Worm (Caenorhabditis elegans): ENCODE measurements around the gene sax-1.

sax-1 gene

ce11 chrX:3611042-3611623, 38.8 kb downstream of the sax-1 start, which contains the start of gene C18B2.5:
Gene C18B2.5, minus strand, starts transcription at chrX:3611092.
- TF ChIP-seq M03D4.4 (tag; optimal IDR thresholded peaks at IDR 0.05) (no peak), sem-2 (GFP tag; optimal IDR thresholded peaks at IDR 0.05) (no peak), nhr-76 (tag; optimal IDR thresholded peaks at IDR 0.05) (no peak), sptf-1 (tag; optimal IDR thresholded peaks at IDR 0.05) (no peak), ceh-43 (GFP tag; optimal IDR thresholded peaks at IDR 0.05) (no peak), nhr-2 (tag; optimal IDR thresholded peaks at IDR 0.05) (no peak), flh-1 (GFP tag; optimal IDR thresholded peaks at IDR 0.05) (no peak), nhr-28 (tag; optimal IDR thresholded peaks at IDR 0.05) (no peak), bed-3 (GFP tag; optimal IDR thresholded peaks at IDR 0.05) (no peak), tbx-8 (GFP tag; optimal IDR thresholded peaks at IDR 0.05) (no peak), cnd-1 (tag; optimal IDR thresholded peaks at IDR 0.05) (no peak), hlh-1 (tag; optimal IDR thresholded peaks at IDR 0.05) (no peak), ceh-39 (tag; optimal IDR thresholded peaks at IDR 0.05) (no peak), drap-1 (GFP tag; optimal IDR thresholded peaks at IDR 0.05) (no peak), ceh-83 (GFP tag; optimal IDR thresholded peaks at IDR 0.05) (no peak), mls-2 (tag; optimal IDR thresholded peaks at IDR 0.05) (no peak)

ce11 chrX:3610442-3610841, 39.5 kb downstream of the sax-1 start:
- TF ChIP-seq ces-1 (GFP tag; optimal IDR thresholded peaks at IDR 0.05) (no peak), nhr-12 (tag; optimal IDR thresholded peaks at IDR 0.05) (no peak), ztf-11 (tag; optimal IDR thresholded peaks at IDR 0.05) (no peak), sptf-1 (tag; optimal IDR thresholded peaks at IDR 0.05) (no peak), nhr-237 (tag; optimal IDR thresholded peaks at IDR 0.05) (no peak), elt-3 (tag; optimal IDR thresholded peaks at IDR 0.05) (no peak), tbx-8 (GFP tag; optimal IDR thresholded peaks at IDR 0.05) (no peak), mls-2 (tag; optimal IDR thresholded peaks at IDR 0.05) (no peak), cnd-1 (tag; optimal IDR thresholded peaks at IDR 0.05) (no peak), mab-5 (tag; optimal IDR thresholded peaks at IDR 0.05) (no peak), elt-1 (tag; optimal IDR thresholded peaks at IDR 0.05; ENCODE audit: borderline replicate concordance, insufficient read depth) (no peak), snpc-4 (tag; optimal IDR thresholded peaks at IDR 0.05) (no peak), zip-8 (tag; optimal IDR thresholded peaks at IDR 0.05) (no peak), mep-1 (tag; optimal IDR thresholded peaks at IDR 0.05) (no peak), ham-2 (GFP tag; optimal IDR thresholded peaks at IDR 0.05) (no peak), sem-2 (GFP tag; optimal IDR thresholded peaks at IDR 0.05) (no peak), lsy-2 (tag; optimal IDR thresholded peaks at IDR 0.05) (no peak), lin-13 (tag; optimal IDR thresholded peaks at IDR 0.05) (no peak), nhr-2 (tag; optimal IDR thresholded peaks at IDR 0.05) (no peak), M03D4.4 (tag; optimal IDR thresholded peaks at IDR 0.05) (no peak)

- TF ChIP-seq elt-3 (tag; optimal IDR thresholded peaks at IDR 0.05) = no peak
- no peak for TF ChIP-seq ztf-11 (tag; optimal IDR thresholded peaks at IDR 0.05)
- no peak for TF ChIP-seq nhr-12 (tag; optimal IDR thresholded peaks at IDR 0.05)
- no peak for TF ChIP-seq lsy-2 (tag; optimal IDR thresholded peaks at IDR 0.05)
- no peak for TF ChIP-seq blmp-1 (tag; optimal IDR thresholded peaks at IDR 0.05)
- no peak for TF ChIP-seq sptf-1 (tag; optimal IDR thresholded peaks at IDR 0.05)
- no peak for TF ChIP-seq ceh-83 (GFP tag; optimal IDR thresholded peaks at IDR 0.05)
- peak; percentile 83 for TF ChIP-seq unc-62 (GFP tag; optimal IDR thresholded peaks at IDR 0.05)
- peak; percentile 57 for TF ChIP-seq mep-1 (tag; optimal IDR thresholded peaks at IDR 0.05)
- no peak for TF ChIP-seq snpc-4 (tag; optimal IDR thresholded peaks at IDR 0.05)
- TF ChIP-seq flh-1 (GFP tag; optimal IDR thresholded peaks at IDR 0.05) = no peak
- TF ChIP-seq elt-1 (tag; optimal IDR thresholded peaks at IDR 0.05; ENCODE audit: borderline replicate concordance, insufficient read depth) = no peak
- peak; percentile 4 for TF ChIP-seq ceh-39 (tag; optimal IDR thresholded peaks at IDR 0.05)
- no peak for TF ChIP-seq hlh-1 (tag; optimal IDR thresholded peaks at IDR 0.05)
- no peak for TF ChIP-seq nhr-2 (tag; optimal IDR thresholded peaks at IDR 0.05)
- TF ChIP-seq nhr-28 (tag; optimal IDR thresholded peaks at IDR 0.05) = no peak
- TF ChIP-seq nhr-76 (tag; optimal IDR thresholded peaks at IDR 0.05) = no peak
- no peak for TF ChIP-seq cnd-1 (tag; optimal IDR thresholded peaks at IDR 0.05)
- peak; percentile 72 for TF ChIP-seq mls-2 (tag; optimal IDR thresholded peaks at IDR 0.05)
- no peak for TF ChIP-seq M03D4.4 (tag; optimal IDR thresholded peaks at IDR 0.05)
- no peak for TF ChIP-seq mab-5 (tag; optimal IDR thresholded peaks at IDR 0.05)
- no peak for TF ChIP-seq zip-8 (tag; optimal IDR thresholded peaks at IDR 0.05)
- TF ChIP-seq bed-3 (GFP tag; optimal IDR thresholded peaks at IDR 0.05) = no peak
- peak; percentile 79 for TF ChIP-seq unc-120 (tag; optimal IDR thresholded peaks at IDR 0.05; ENCODE audit: poor library complexity, severe bottlenecking)
- no peak for TF ChIP-seq lin-13 (tag; optimal IDR thresholded peaks at IDR 0.05)
- peak; percentile 58 for TF ChIP-seq ces-1 (GFP tag; optimal IDR thresholded peaks at IDR 0.05)
- peak; percentile 27 for TF ChIP-seq drap-1 (GFP tag; optimal IDR thresholded peaks at IDR 0.05)
- TF ChIP-seq unc-39 (tag; optimal IDR thresholded peaks at IDR 0.05) = no peak
- TF ChIP-seq pha-4 (tag; optimal IDR thresholded peaks at IDR 0.05) = peak; percentile 28
- peak; percentile 17 for TF ChIP-seq nhr-237 (tag; optimal IDR thresholded peaks at IDR 0.05)
- TF ChIP-seq ceh-43 (GFP tag; optimal IDR thresholded peaks at IDR 0.05) = peak; percentile 46
- no peak for TF ChIP-seq sem-2 (GFP tag; optimal IDR thresholded peaks at IDR 0.05)
- TF ChIP-seq lin-32 (GFP tag; optimal IDR thresholded peaks at IDR 0.05) = no peak
- no peak for TF ChIP-seq ham-2 (GFP tag; optimal IDR thresholded peaks at IDR 0.05)
- no peak for TF ChIP-seq tbx-8 (GFP tag; optimal IDR thresholded peaks at IDR 0.05)
Observed at ce11 chrX:3605727-3606126, 44.2 kb downstream of the sax-1 start, which contains the start of gene C18B2.4. Gene C18B2.4, minus strand, starts transcription at chrX:3605741.

Measured in whole organism, mixed stage, embryonic.